Fruit fly (Drosophila melanogaster) whole organism, adult: Measurements from ENCODE around the gene pps.
A peak's percentile ranks its signal among the peaks of the same experiment; 100 is the strongest.

ENCODE experiments used
- CG5204 ChIP-seq: fragments of 200-800 bp; sonication (Bioruptor generic); optimal IDR thresholded peaks from 2 replicates; lab custom pipeline; 2016; ENCODE audit warnings: missing biosample characterization, missing genetic modification characterization
- CG7045 ChIP-seq: fragments of 200-800 bp; sonication (Bioruptor generic); optimal IDR thresholded peaks from 2 replicates; lab custom pipeline; 2017; ENCODE audit warnings: missing biosample characterization, mild to moderate bottlenecking, missing genetic modification characterization
- Clk ChIP-seq: fragments of 200-800 bp; sonication (Bioruptor generic); optimal IDR thresholded peaks from 2 replicates; lab custom pipeline; 2017; ENCODE audit warnings: missing biosample characterization, missing genetic modification characterization
- Mnt ChIP-seq: fragments of 200-800 bp; sonication (Bioruptor generic); optimal IDR thresholded peaks from 2 replicates; lab custom pipeline; 2016; ENCODE audit warnings: missing biosample characterization, mild to moderate bottlenecking, missing genetic modification characterization
- cic ChIP-seq: fragments of 200-800 bp; sonication (Bioruptor generic); optimal IDR thresholded peaks from 2 replicates; lab custom pipeline; 2017; ENCODE audit warnings: missing biosample characterization, mild to moderate bottlenecking, missing genetic modification characterization, moderate library complexity
- pad ChIP-seq: fragments of 200-800 bp; sonication (Bioruptor generic); optimal IDR thresholded peaks from 3 replicates; lab custom pipeline; 2017; ENCODE audit warnings: missing biosample characterization, missing genetic modification characterization, mild to moderate bottlenecking, moderate library complexity, missing genetic modification reagents
- tj ChIP-seq: fragments of 200-800 bp; sonication (Bioruptor generic); optimal IDR thresholded peaks from 3 replicates; lab custom pipeline; 2017; ENCODE audit warnings: missing biosample characterization, mild to moderate bottlenecking, missing genetic modification characterization, moderate library complexity

DNA sequence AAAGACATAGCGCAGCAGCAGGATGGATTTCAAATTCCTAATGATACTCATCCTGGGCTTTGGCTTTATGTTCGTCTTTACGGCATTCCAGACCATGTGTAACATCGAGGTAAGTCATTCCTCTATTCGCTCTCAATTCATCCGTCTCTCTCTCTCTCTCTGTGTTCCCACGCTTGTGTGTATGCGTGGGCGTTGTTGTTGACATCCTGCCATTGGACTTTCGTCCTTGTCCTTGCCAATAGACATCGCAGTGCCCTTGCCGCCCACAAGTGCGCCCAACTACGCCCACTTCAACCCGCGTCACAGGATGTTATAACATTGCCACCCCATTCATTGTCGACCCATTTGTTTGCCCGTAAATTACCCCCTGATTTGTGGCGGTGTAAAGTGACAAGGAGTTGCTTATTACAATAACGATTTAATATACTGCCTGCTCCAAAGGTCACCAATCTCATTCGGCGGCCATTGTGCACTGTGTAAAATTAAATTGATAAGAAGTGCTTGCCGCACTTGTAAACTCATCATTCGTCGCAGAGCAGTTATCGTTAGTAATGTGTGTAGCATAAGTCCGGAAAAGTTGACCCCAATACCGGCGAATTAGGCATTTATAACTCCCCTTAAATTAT is 36.1 kb downstream of the pps start:
- TF ChIP-seq CG5204 = no peak
- no peak for TF ChIP-seq Clk
- no peak for TF ChIP-seq Mnt (GFP tag; lab: Kevin White, UChicago)
- no peak for TF ChIP-seq tj (GFP tag; lab: Kevin White, UChicago)
- TF ChIP-seq CG7045 (GFP tag; lab: Kevin White, UChicago) = peak; percentile 1
- TF ChIP-seq cic (GFP tag; lab: Kevin White, UChicago) = no peak
- TF ChIP-seq pad (GFP tag; lab: Kevin White, UChicago) = no peak
